In genomic region chrV:1804034-1804542, ce11 we compare ENCODE assay signal across 5 worm cellular contexts.
TF ChIP-seq lines count a peak whose summit lies in the region.

No protein-coding gene starts in this region.

TF ChIP-seq in whole organism, L1 larva, 84 proteins besides CTCF, POLR2A, EP300 and RAD21:
- no peak for TF ChIP-seq lin-39 (tag; optimal IDR thresholded peaks at IDR 0.05; lab: Kevin White, UChicago)
- TF ChIP-seq skn-1 (tag; optimal IDR thresholded peaks at IDR 0.05; lab: Kevin White, UChicago), result peak; percentile 59
- TF ChIP-seq mep-1 (tag; optimal IDR thresholded peaks at IDR 0.05; lab: Kevin White, UChicago), result peak; percentile 81
- peak in 1 of 3 experiments; percentile 5 for TF ChIP-seq dpl-1 (GFP tag; optimal IDR thresholded peaks at IDR 0.05; lab: Kevin White, UChicago)

TF ChIP-seq in whole organism, L2 larva, 48 proteins besides CTCF, POLR2A, EP300 and RAD21:
- TF ChIP-seq peb-1 (tag; optimal IDR thresholded peaks at IDR 0.05; lab: Kevin White, UChicago) (no peak), lin-11 (tag; optimal IDR thresholded peaks at IDR 0.05; lab: Kevin White, UChicago) (no peak), snpc-4 (tag; optimal IDR thresholded peaks at IDR 0.05; lab: Kevin White, UChicago) (no peak), ama-1 (optimal IDR thresholded peaks at IDR 0.05; lab: Kevin White, UChicago) (peak; percentile 83), mbf-1 (tag; optimal IDR thresholded peaks at IDR 0.05; lab: Kevin White, UChicago) (no peak), ztf-11 (tag; optimal IDR thresholded peaks at IDR 0.05; lab: Kevin White, UChicago) (no peak), ztf-4 (tag; optimal IDR thresholded peaks at IDR 0.05; lab: Kevin White, UChicago) (peak; percentile 1), nhr-129 (tag; optimal IDR thresholded peaks at IDR 0.05; lab: Kevin White, UChicago) (no peak), C34F6.9 (tag; optimal IDR thresholded peaks at IDR 0.05; lab: Kevin White, UChicago) (peak; percentile 61), F13H6.1 (tag; optimal IDR thresholded peaks at IDR 0.05; lab: Kevin White, UChicago) (no peak)
TF ChIP-seq in whole organism, L2 larva: peak in this region for 3.

TF ChIP-seq in whole organism, L3 larva, 47 proteins besides CTCF, POLR2A, EP300 and RAD21:
- TF ChIP-seq ztf-4 (tag; optimal IDR thresholded peaks at IDR 0.05; lab: Kevin White, UChicago) (no peak), ceh-16 (tag; optimal IDR thresholded peaks at IDR 0.05; lab: Kevin White, UChicago) (no peak), ama-1 (optimal IDR thresholded peaks at IDR 0.05; lab: Kevin White, UChicago) (peak; percentile 92), pha-4 (tag; optimal IDR thresholded peaks at IDR 0.05; lab: Kevin White, UChicago) (peak; percentile 37), nfya-1 (tag; optimal IDR thresholded peaks at IDR 0.05; lab: Kevin White, UChicago; ENCODE audit: insufficient read depth) (peak; percentile 12)

TF ChIP-seq in whole organism, L4 larva, 104 proteins besides CTCF, POLR2A, EP300 and RAD21:
- TF ChIP-seq ceh-44 (GFP tag; IDR thresholded peaks at IDR 0.05; lab: Robert Waterston, UW) (no peak), T20F7.1 (GFP tag; optimal IDR thresholded peaks at IDR 0.05; lab: Kevin White, UChicago) (no peak), lsy-2 (tag; optimal IDR thresholded peaks at IDR 0.05; lab: Kevin White, UChicago) (no peak), madf-5 (GFP tag; IDR thresholded peaks at IDR 0.05; lab: Robert Waterston, UW) (0 out of 4 replicates have a peak, but pooled peaks of 1 of the 2 experiments have one; percentile 5), Y48G9A.11 (GFP tag; IDR thresholded peaks at IDR 0.05; lab: Robert Waterston, UW) (no peak), unc-39 (tag; optimal IDR thresholded peaks at IDR 0.05; lab: Kevin White, UChicago) (no peak), skn-1 (tag; optimal IDR thresholded peaks at IDR 0.05; lab: Kevin White, UChicago) (no peak), zip-2 (tag; optimal IDR thresholded peaks at IDR 0.05; lab: Kevin White, UChicago) (no peak), nhr-48 (tag; optimal IDR thresholded peaks at IDR 0.05; lab: Kevin White, UChicago) (no peak), dmd-8 (GFP tag; IDR thresholded peaks at IDR 0.05; lab: Robert Waterston, UW) (no peak), pha-4 (GFP tag; IDR thresholded peaks at IDR 0.05; lab: Robert Waterston, UW) (no peak), pha-4 (tag; optimal IDR thresholded peaks at IDR 0.05; lab: Kevin White, UChicago) (peak; percentile 5), zfp-3 (GFP tag; conservative IDR thresholded peaks at IDR 0.05; lab: Robert Waterston, UW) (0 out of 2 replicates have a peak, but pooled peaks have one; percentile 56), jun-1 (tag; optimal IDR thresholded peaks at IDR 0.05; lab: Kevin White, UChicago) (no peak), set-16 (GFP tag; IDR thresholded peaks at IDR 0.05; lab: Robert Waterston, UW) (no peak), gei-8 (GFP tag; optimal IDR thresholded peaks at IDR 0.05; lab: Kevin White, UChicago) (no peak)

TF ChIP-seq in whole organism, young adult, 124 proteins besides CTCF, POLR2A, EP300 and RAD21:
- TF ChIP-seq madf-8 (GFP tag; conservative IDR thresholded peaks at IDR 0.05; lab: Robert Waterston, UW), result no peak
- no peak for TF ChIP-seq unc-130 (GFP tag; optimal IDR thresholded peaks at IDR 0.05; lab: Kevin White, UChicago)
- TF ChIP-seq nfyb-1 (GFP tag; IDR thresholded peaks at IDR 0.05; lab: Robert Waterston, UW), result no peak
- no peak for TF ChIP-seq zim-3 (tag; optimal IDR thresholded peaks at IDR 0.05; lab: Kevin White, UChicago)
- peak; percentile 5 for TF ChIP-seq nhr-80 (tag; optimal IDR thresholded peaks at IDR 0.05; lab: Kevin White, UChicago)
- peak; percentile 5 for TF ChIP-seq repo-1 (tag; optimal IDR thresholded peaks at IDR 0.05; lab: Kevin White, UChicago)
- no peak for TF ChIP-seq C17E4.6 (GFP tag; IDR thresholded peaks at IDR 0.05; lab: Robert Waterston, UW)
- TF ChIP-seq ama-1 (optimal IDR thresholded peaks at IDR 0.05; lab: Kevin White, UChicago), result peak; percentile 38
- TF ChIP-seq ama-1 (GFP tag; optimal IDR thresholded peaks at IDR 0.05; lab: Kevin White, UChicago), result no peak
- no peak for TF ChIP-seq snpc-1.1 (tag; optimal IDR thresholded peaks at IDR 0.05; lab: Kevin White, UChicago; ENCODE audit: insufficient read depth)
- no peak for TF ChIP-seq hmg-20 (GFP tag; IDR thresholded peaks at IDR 0.05; lab: Robert Waterston, UW)
